Worm (Caenorhabditis elegans) whole organism, late embryonic: ENCODE measurements around the gene Y66A7A.9.

Experiments used
- C08G9.2 ChIP-seq: sonication (generic microtip); optimal IDR thresholded peaks from 2 replicates; lab custom pipeline; 2016; ENCODE audit warnings: mild to moderate bottlenecking, missing genetic modification characterization, moderate library complexity, missing compliant biosample characterization
- C38D4.7 ChIP-seq: fragments of 200-800 bp; sonication (Bioruptor generic); optimal IDR thresholded peaks from 2 replicates; lab custom pipeline; 2018; ENCODE audit warnings: mild to moderate bottlenecking, missing genetic modification characterization, moderate library complexity, missing compliant biosample characterization
- K09A11.1 ChIP-seq: sonication (generic microtip); optimal IDR thresholded peaks from 2 replicates; lab custom pipeline; 2017; ENCODE audit warnings: antibody characterized with exemption, mild to moderate bottlenecking, missing genetic modification characterization, missing compliant biosample characterization; ENCODE audit not compliant: insufficient read depth
- T23F11.4 ChIP-seq: fragments of 200-800 bp; sonication (Bioruptor generic); optimal IDR thresholded peaks from 2 replicates; lab custom pipeline; 2018; ENCODE audit warnings: mild to moderate bottlenecking, missing genetic modification characterization, missing compliant biosample characterization
- ceh-18 ChIP-seq: sonication (generic microtip); optimal IDR thresholded peaks from 2 replicates; lab custom pipeline; 2016; ENCODE audit warnings: missing genetic modification characterization, missing compliant biosample characterization
- ceh-2 ChIP-seq: sonication (generic microtip); optimal IDR thresholded peaks from 2 replicates; lab custom pipeline; 2016; ENCODE audit warnings: missing genotype, missing genetic modification characterization, missing compliant biosample characterization
- ceh-30 ChIP-seq: fragments of 150-350 bp; optimal IDR thresholded peaks from 2 replicates; lab custom pipeline; 2014; ENCODE audit warnings: missing biosample characterization, missing genetic modification characterization
- ceh-31 ChIP-seq: sonication (generic microtip); optimal IDR thresholded peaks from 2 replicates; lab custom pipeline; 2016; ENCODE audit warnings: missing genetic modification characterization, missing compliant biosample characterization
- ceh-34 ChIP-seq: sonication (generic microtip); optimal IDR thresholded peaks from 2 replicates; lab custom pipeline; 2016; ENCODE audit warnings: mild to moderate bottlenecking, missing genetic modification characterization, missing compliant biosample characterization
- ceh-48 ChIP-seq: sonication (generic microtip); optimal IDR thresholded peaks from 2 replicates; lab custom pipeline; 2016; ENCODE audit warnings: missing genetic modification characterization, inconsistent platforms, missing compliant biosample characterization
- ceh-6 ChIP-seq: fragments of 200-800 bp; sonication (Bioruptor generic); optimal IDR thresholded peaks from 2 replicates; lab custom pipeline; 2018; ENCODE audit warnings: mild to moderate bottlenecking, missing genetic modification characterization, missing compliant biosample characterization
- ceh-9 ChIP-seq: sonication (generic microtip); optimal IDR thresholded peaks from 2 replicates; lab custom pipeline; 2016; ENCODE audit warnings: mild to moderate bottlenecking, missing genetic modification characterization, inconsistent platforms, missing compliant biosample characterization
- dve-1 ChIP-seq: sonication (generic microtip); optimal IDR thresholded peaks from 2 replicates; lab custom pipeline; 2017; ENCODE audit warnings: antibody characterized with exemption, mild to moderate bottlenecking, missing genetic modification characterization, missing compliant biosample characterization
- elt-2 ChIP-seq: sonication (generic microtip); optimal IDR thresholded peaks from 2 replicates; lab custom pipeline; 2016; ENCODE audit warnings: missing genetic modification reagents, missing genetic modification characterization, missing compliant biosample characterization
- eyg-1 ChIP-seq: sonication (generic microtip); optimal IDR thresholded peaks from 2 replicates; lab custom pipeline; 2016; ENCODE audit warnings: missing genotype, missing genetic modification characterization, missing compliant biosample characterization
- fkh-6 ChIP-seq: sonication (generic microtip); optimal IDR thresholded peaks from 2 replicates; lab custom pipeline; 2016; ENCODE audit warnings: missing genetic modification characterization, missing compliant biosample characterization
- gmeb-2 ChIP-seq: sonication (generic microtip); optimal IDR thresholded peaks from 2 replicates; lab custom pipeline; 2016; ENCODE audit warnings: missing genetic modification characterization, inconsistent platforms, missing compliant biosample characterization
- hlh-13 ChIP-seq: fragments of 200-800 bp; sonication (Bioruptor generic); optimal IDR thresholded peaks from 2 replicates; lab custom pipeline; 2018; ENCODE audit warnings: mild to moderate bottlenecking, missing genetic modification characterization, missing compliant biosample characterization
- hlh-30 ChIP-seq: sonication (generic microtip); optimal IDR thresholded peaks from 2 replicates; lab custom pipeline; 2017; ENCODE audit warnings: antibody characterized with exemption, missing genetic modification characterization, missing compliant biosample characterization; ENCODE audit not compliant: insufficient read depth
- hlh-8 ChIP-seq: sonication (generic microtip); optimal IDR thresholded peaks from 2 replicates; lab custom pipeline; 2016; ENCODE audit warnings: missing genotype, missing genetic modification characterization, missing compliant biosample characterization
- madf-2 ChIP-seq: sonication (generic microtip); optimal IDR thresholded peaks from 2 replicates; lab custom pipeline; 2017; ENCODE audit warnings: missing genetic modification characterization, missing compliant biosample characterization
- nfya-1 ChIP-seq: sonication (generic microtip); optimal IDR thresholded peaks from 2 replicates; lab custom pipeline; 2017; ENCODE audit warnings: missing genetic modification characterization, mild to moderate bottlenecking, missing compliant biosample characterization, antibody characterized with exemption, moderate library complexity
- nhr-11 ChIP-seq: fragments of 150-350 bp; optimal IDR thresholded peaks from 2 replicates; lab custom pipeline; 2014; ENCODE audit warnings: missing biosample characterization, missing genetic modification characterization
- npax-4 ChIP-seq: sonication (generic microtip); optimal IDR thresholded peaks from 2 replicates; lab custom pipeline; 2016; ENCODE audit warnings: missing genetic modification characterization, missing compliant biosample characterization
- pat-9 ChIP-seq: fragments of 200-800 bp; sonication (Bioruptor generic); optimal IDR thresholded peaks from 2 replicates; lab custom pipeline; 2018; ENCODE audit warnings: mild to moderate bottlenecking, missing genetic modification characterization, moderate library complexity, missing compliant biosample characterization
- pha-2 ChIP-seq: sonication (generic microtip); optimal IDR thresholded peaks from 2 replicates; lab custom pipeline; 2017; ENCODE audit warnings: mild to moderate bottlenecking, missing genetic modification characterization, missing compliant biosample characterization
- pha-4 ChIP-seq: fragments of 150-350 bp; optimal IDR thresholded peaks from 2 replicates; lab custom pipeline; 2018; ENCODE audit warnings: missing biosample characterization, missing genetic modification reagents, missing genetic modification characterization
- pqm-1 ChIP-seq: sonication (generic microtip); optimal IDR thresholded peaks from 2 replicates; lab custom pipeline; 2016; ENCODE audit warnings: missing genetic modification characterization, missing compliant biosample characterization
- sdc-2 ChIP-seq: sonication (generic microtip); optimal IDR thresholded peaks from 2 replicates; lab custom pipeline; 2016; ENCODE audit warnings: missing genotype, missing genetic modification characterization, missing compliant biosample characterization
- tbx-2 ChIP-seq: sonication (generic microtip); optimal IDR thresholded peaks from 2 replicates; lab custom pipeline; 2016; ENCODE audit warnings: missing genetic modification characterization, missing compliant biosample characterization
- unc-3 ChIP-seq, 2 experiments: fragments of 200-800 bp in 1 of 2; sonication (Bioruptor generic) in 1 of 2; sonication (generic microtip) in 1 of 2; conservative IDR thresholded peaks in 1 of 2; optimal IDR thresholded peaks in 1 of 2; 2 replicates each; pipeline versions ENCODE4 v1.3.6 to Lab custom; 2016 to 2022; ENCODE audit warnings: missing compliant biosample characterization in 2 of 2, missing genetic modification characterization in 2 of 2, missing genetic modification reagents in 1 of 2
- unc-42 ChIP-seq: sonication (generic microtip); optimal IDR thresholded peaks from 2 replicates; lab custom pipeline; 2016; ENCODE audit warnings: missing genotype, missing genetic modification characterization, missing compliant biosample characterization

The Y66A7A.9 gene

DNA sequence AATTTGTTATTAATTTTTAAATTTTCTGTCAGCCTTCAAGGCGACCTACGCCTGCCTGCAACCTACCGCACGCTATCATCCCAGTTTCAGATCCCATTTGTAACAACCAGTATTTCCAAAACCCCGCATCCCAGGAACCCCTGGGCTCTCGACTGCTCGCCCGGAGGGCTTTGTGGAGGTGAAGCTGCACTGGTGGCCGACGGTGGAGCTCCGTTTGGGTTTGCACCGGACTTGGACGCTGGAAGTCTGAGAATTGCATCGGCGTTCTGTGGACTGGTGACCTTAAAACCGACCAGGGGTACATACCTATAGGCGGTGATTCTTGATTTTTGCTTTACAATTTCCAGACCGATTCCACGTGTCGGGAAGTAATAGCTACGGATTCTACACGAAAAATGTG lies 39.2 kb upstream of the Y66A7A.9 start:
- TF ChIP-seq ceh-6 (GFP tag; lab: Kevin White, UChicago): no peak
- no peak for TF ChIP-seq hlh-13 (GFP tag; lab: Kevin White, UChicago)
- no peak for TF ChIP-seq K09A11.1
- no peak for TF ChIP-seq dve-1
- TF ChIP-seq ceh-48 (tag; lab: Kevin White, UChicago): no peak
- TF ChIP-seq ceh-31 (tag; lab: Kevin White, UChicago): no peak
- TF ChIP-seq ceh-30 (tag; lab: Kevin White, UChicago): no peak
- TF ChIP-seq tbx-2 (tag; lab: Kevin White, UChicago): no peak
- no peak for TF ChIP-seq T23F11.4
- no peak for TF ChIP-seq pha-4
- no peak for TF ChIP-seq elt-2 (tag; lab: Kevin White, UChicago)
- TF ChIP-seq hlh-8 (tag; lab: Kevin White, UChicago): no peak
- no peak for TF ChIP-seq C38D4.7
- TF ChIP-seq npax-4 (tag; lab: Kevin White, UChicago): no peak
- no peak for TF ChIP-seq ceh-34 (tag; lab: Kevin White, UChicago)
- TF ChIP-seq eyg-1 (tag; lab: Kevin White, UChicago): no peak
- TF ChIP-seq unc-3 (GFP tag; conservative IDR thresholded peaks at IDR 0.05; lab: Robert Waterston, UW): no peak
- TF ChIP-seq unc-3 (tag; optimal IDR thresholded peaks at IDR 0.05; lab: Kevin White, UChicago): no peak
- TF ChIP-seq nfya-1: no peak
- no peak for TF ChIP-seq ceh-2 (tag; lab: Kevin White, UChicago)

DNA sequence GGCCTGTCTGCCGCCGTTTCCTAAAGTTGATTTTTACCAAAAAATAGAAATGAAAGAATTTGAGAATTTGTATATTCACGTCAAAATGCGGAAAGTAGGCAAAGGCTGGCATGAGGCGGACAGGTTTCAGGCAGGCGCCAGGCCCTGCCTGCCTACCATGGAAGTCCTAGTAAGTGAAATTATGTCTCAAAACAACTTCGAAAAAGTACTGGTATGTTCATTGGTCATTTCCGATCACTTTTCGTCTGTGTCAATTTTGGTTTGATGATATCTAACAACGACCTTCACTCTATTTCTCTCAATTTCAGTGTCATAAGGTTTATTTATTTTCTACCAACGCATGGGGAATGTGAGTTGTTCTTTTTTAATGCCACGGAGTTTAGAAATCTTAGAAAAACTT lies 37.9 kb upstream of the Y66A7A.9 start, which contains the start of gene faah-6:
Gene faah-6, plus strand, starts transcription at position 301 of the 400 bp plus-strand sequence.
- no peak for TF ChIP-seq ceh-18
- TF ChIP-seq gmeb-2 (tag; lab: Kevin White, UChicago): no peak
- TF ChIP-seq ceh-9: no peak
- TF ChIP-seq hlh-8 (tag; lab: Kevin White, UChicago): no peak
- TF ChIP-seq sdc-2 (tag; lab: Kevin White, UChicago): no peak
- TF ChIP-seq hlh-30 (tag; lab: Kevin White, UChicago): no peak
- TF ChIP-seq unc-3 (GFP tag; conservative IDR thresholded peaks at IDR 0.05; lab: Robert Waterston, UW): no peak
- TF ChIP-seq unc-3 (tag; optimal IDR thresholded peaks at IDR 0.05; lab: Kevin White, UChicago): no peak
- TF ChIP-seq ceh-30 (tag; lab: Kevin White, UChicago): no peak
- no peak for TF ChIP-seq fkh-6 (tag; lab: Kevin White, UChicago)
- TF ChIP-seq madf-2 (tag; lab: Kevin White, UChicago): no peak
- TF ChIP-seq nhr-11 (tag; lab: Kevin White, UChicago): no peak
- no peak for TF ChIP-seq pqm-1 (tag; lab: Kevin White, UChicago)

DNA sequence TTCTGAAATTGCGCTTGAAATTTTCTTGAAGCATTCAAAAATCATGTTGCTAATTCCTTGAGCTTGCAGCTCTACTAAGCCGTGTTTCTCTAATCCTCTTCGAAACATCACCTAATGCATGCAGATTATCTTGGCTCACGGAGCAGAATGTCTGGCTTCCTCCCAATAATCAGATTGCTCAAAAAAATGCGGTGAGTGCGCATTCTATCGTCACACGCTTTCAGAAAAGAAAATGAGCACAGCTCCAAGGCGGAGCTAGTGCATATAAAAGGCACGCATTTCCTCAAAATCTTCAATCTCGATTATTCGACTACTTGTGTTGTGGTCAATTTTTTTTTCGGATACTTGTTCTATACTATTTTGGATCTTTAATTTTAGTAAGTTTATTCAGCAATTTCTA lies 29.1 kb upstream of the Y66A7A.9 start:
- TF ChIP-seq C08G9.2 (tag; lab: Kevin White, UChicago): no peak
- TF ChIP-seq unc-42 (tag; lab: Kevin White, UChicago): peak; percentile 90

DNA sequence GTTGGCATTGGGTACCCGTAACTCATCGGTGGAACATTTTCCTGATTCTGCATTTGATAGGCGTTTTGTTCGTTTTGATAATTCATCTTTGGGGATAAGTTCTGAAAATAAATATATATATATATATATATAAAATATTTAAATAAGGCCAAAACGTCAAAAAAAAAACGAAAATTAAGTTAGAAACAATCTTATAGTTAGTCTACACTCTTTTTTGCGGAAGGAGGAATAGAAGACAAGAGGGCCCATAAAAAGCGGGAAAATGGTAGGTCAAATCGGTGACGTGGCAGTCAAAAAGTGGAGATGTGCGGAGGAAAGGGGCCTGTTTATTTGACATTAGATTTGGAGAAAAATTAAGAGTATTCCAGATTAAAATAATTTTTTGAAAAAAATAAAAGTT lies 24.5 kb upstream of the Y66A7A.9 start, which contains the start of gene tbx-33:
Gene tbx-33, minus strand, starts transcription at position 101 of the 400 bp plus-strand sequence.
- TF ChIP-seq pha-2 (tag; lab: Kevin White, UChicago) (no peak), pat-9 (no peak), pqm-1 (tag; lab: Kevin White, UChicago) (no peak), ceh-6 (GFP tag; lab: Kevin White, UChicago) (no peak)

DNA sequence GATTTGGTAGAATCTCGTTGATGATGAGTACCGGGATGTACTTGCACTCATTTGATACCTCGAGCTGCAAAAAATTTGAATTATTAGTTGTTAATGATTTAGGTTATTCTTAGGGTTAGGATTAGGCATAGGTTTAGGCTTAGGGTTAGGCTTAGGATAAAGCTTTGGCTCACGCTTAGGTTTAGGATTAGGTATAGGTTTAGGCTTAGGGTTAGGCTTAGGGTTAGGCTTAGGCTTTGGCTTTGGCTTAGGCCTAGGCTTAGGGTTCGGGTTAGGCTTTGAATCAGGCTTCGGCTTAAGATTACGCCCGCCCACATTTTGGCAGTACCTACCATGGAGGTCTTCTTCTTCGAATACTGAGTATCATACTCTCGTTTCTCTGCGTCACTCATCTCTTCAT lies 22.7 kb upstream of the Y66A7A.9 start:
- TF ChIP-seq nfya-1: no peak
- peak; percentile 51 for TF ChIP-seq dve-1
